Worm (Caenorhabditis elegans) whole organism, mixed stage, embryonic: ENCODE measurements around the gene R107.5.

Experiments used
- bed-3 ChIP-seq: fragments of 200-800 bp; sonication (Bioruptor generic); optimal IDR thresholded peaks from 3 replicates; lab custom pipeline; 2018; ENCODE audit warnings: mild to moderate bottlenecking, missing genetic modification characterization, moderate library complexity, missing compliant biosample characterization
- elt-1 ChIP-seq: sonication (generic microtip); optimal IDR thresholded peaks from 2 replicates; lab custom pipeline; 2017; ENCODE audit warnings: missing genetic modification characterization, mild to moderate bottlenecking, missing compliant biosample characterization, antibody characterized with exemption, moderate library complexity, borderline replicate concordance; ENCODE audit not compliant: insufficient read depth
- hlh-1 ChIP-seq: fragments of 150-350 bp; optimal IDR thresholded peaks from 2 replicates; lab custom pipeline; 2014; ENCODE audit warnings: missing biosample characterization, missing genetic modification reagents, missing genetic modification characterization
- lin-32 ChIP-seq: fragments of 200-800 bp; sonication (Bioruptor generic); optimal IDR thresholded peaks from 2 replicates; lab custom pipeline; 2018; ENCODE audit warnings: mild to moderate bottlenecking, missing genetic modification characterization, missing compliant biosample characterization
- mep-1 ChIP-seq: fragments of 150-350 bp; optimal IDR thresholded peaks from 2 replicates; lab custom pipeline; 2017; ENCODE audit warnings: missing biosample characterization, missing genetic modification reagents, missing genetic modification characterization, inconsistent platforms
- unc-62 ChIP-seq: fragments of 150-350 bp; optimal IDR thresholded peaks from 2 replicates; lab custom pipeline; 2014; ENCODE audit warnings: missing biosample characterization, missing genetic modification reagents, missing genetic modification characterization
- ztf-11 ChIP-seq: fragments of 150-350 bp; optimal IDR thresholded peaks from 2 replicates; lab custom pipeline; 2014; ENCODE audit warnings: missing biosample characterization, missing genetic modification characterization

DNA sequence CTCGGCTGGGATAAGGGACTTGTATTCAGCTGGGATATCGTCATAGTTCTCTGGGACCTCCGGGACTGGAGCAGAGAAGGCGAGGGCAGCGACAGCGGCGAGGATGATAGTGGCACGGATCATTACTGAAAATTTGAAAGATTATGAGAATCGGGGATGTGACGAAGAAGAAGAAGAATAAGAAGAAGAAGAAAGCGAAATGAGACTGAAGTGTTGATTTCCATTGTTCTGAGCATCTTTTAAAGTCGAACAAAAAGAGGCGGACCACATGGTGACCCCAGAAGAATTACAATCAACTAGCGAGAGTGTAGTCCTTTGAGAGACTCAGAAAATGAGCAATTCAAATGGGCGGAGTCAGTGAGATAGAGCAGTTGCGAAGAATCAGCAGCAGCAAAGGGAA, 27.5 kb upstream of the R107.5 start, which contains the start of gene far-1:
- TF ChIP-seq unc-62 (peak; percentile 58), hlh-1 (peak; percentile 57), ztf-11 (tag; lab: Kevin White, UChicago) (no peak), bed-3 (GFP tag; lab: Kevin White, UChicago) (no peak), elt-1 (tag; lab: Kevin White, UChicago) (no peak), mep-1 (no peak), lin-32 (no peak)
